Fruit fly (Drosophila melanogaster) whole organism, embryonic: ENCODE results near the gene jet.

ENCODE experiments used
- CG7786 ChIP-seq: fragments of 200-800 bp; sonication (Bioruptor generic); optimal IDR thresholded peaks from 2 replicates; lab custom pipeline; 2016; ENCODE audit warnings: missing biosample characterization, missing genetic modification characterization
- dmrt99B ChIP-seq: fragments of 200-800 bp; sonication (Bioruptor generic); optimal IDR thresholded peaks from 2 replicates; lab custom pipeline; 2018; ENCODE audit warnings: missing biosample characterization, mild to moderate bottlenecking, missing genetic modification characterization, moderate library complexity
- hbn ChIP-seq: fragments of 200-800 bp; sonication (Bioruptor generic); IDR thresholded peaks from 2 replicates; pipeline ENCODE4 v1.3.6; 2022; ENCODE audit warnings: missing biosample characterization, missing genetic modification characterization; ENCODE audit not compliant: partially characterized antibody

DNA sequence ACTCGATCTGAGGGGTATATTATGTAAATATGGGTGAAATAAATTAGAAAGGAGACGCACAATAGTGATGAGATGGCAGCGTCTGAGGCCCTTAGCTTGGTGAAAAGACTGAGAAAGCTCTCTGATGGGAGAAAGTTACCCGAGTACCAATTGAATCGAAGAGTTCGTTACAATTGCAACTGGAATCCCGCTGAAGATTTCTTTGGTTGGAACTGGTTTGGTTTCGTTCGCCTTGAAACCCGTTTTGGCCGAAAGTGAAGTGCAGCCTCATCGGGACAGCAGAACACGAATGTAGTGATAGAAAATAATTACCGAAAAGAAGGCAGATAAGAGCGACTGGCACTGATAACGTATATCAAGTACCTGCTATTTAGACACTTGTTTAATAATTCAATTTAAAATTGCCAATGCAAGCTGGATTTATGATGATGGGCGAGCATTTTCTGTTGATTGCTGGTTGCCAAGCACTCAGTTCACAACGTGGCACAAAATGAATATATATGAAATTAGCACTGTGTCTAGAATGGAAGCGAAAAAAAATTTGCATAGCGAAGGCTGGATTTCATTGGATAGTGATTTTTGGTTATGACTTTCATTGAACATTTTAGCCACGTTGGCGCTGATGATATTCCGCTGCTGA lies 46.8 kb upstream of the jet start:
- TF ChIP-seq hbn (GFP tag; lab: Robert Waterston, UW) (no peak), dmrt99B (tag; lab: Kevin White, UChicago) (no peak), CG7786 (no peak)
